Worm (Caenorhabditis elegans) whole organism, late embryonic: ENCODE data around the gene Y39A1A.18.
A peak's percentile ranks its signal among the peaks of the same experiment; 100 is the strongest.

Experiments
- C08G9.2 ChIP-seq: sonication (generic microtip); optimal IDR thresholded peaks from 2 replicates; lab custom pipeline; 2016; ENCODE audit warnings: mild to moderate bottlenecking, missing genetic modification characterization, moderate library complexity, missing compliant biosample characterization
- F13H6.1 ChIP-seq: sonication (generic microtip); optimal IDR thresholded peaks from 2 replicates; lab custom pipeline; 2016; ENCODE audit warnings: missing genetic modification characterization, missing compliant biosample characterization
- K02D7.2 ChIP-seq: sonication (generic microtip); optimal IDR thresholded peaks from 2 replicates; lab custom pipeline; 2017; ENCODE audit warnings: mild to moderate bottlenecking, missing genetic modification characterization, missing compliant biosample characterization
- ama-1 ChIP-seq: fragments of 150-350 bp; optimal IDR thresholded peaks from 2 replicates; lab custom pipeline; 2014
- ceh-19 ChIP-seq: fragments of 200-800 bp; sonication (Bioruptor generic); optimal IDR thresholded peaks from 2 replicates; lab custom pipeline; 2018; ENCODE audit warnings: mild to moderate bottlenecking, missing genetic modification characterization, missing compliant biosample characterization
- ceh-24 ChIP-seq: sonication (generic microtip); optimal IDR thresholded peaks from 2 replicates; lab custom pipeline; 2016; ENCODE audit warnings: mild to moderate bottlenecking, missing genetic modification characterization, missing compliant biosample characterization
- ceh-30 ChIP-seq: fragments of 150-350 bp; optimal IDR thresholded peaks from 2 replicates; lab custom pipeline; 2014; ENCODE audit warnings: missing biosample characterization, missing genetic modification characterization
- ceh-31 ChIP-seq: sonication (generic microtip); optimal IDR thresholded peaks from 2 replicates; lab custom pipeline; 2016; ENCODE audit warnings: missing genetic modification characterization, missing compliant biosample characterization
- ceh-9 ChIP-seq: sonication (generic microtip); optimal IDR thresholded peaks from 2 replicates; lab custom pipeline; 2016; ENCODE audit warnings: mild to moderate bottlenecking, missing genetic modification characterization, inconsistent platforms, missing compliant biosample characterization
- che-1 ChIP-seq: sonication (generic microtip); optimal IDR thresholded peaks from 2 replicates; lab custom pipeline; 2016; ENCODE audit warnings: mild to moderate bottlenecking, missing genetic modification characterization, missing compliant biosample characterization
- elt-2 ChIP-seq: sonication (generic microtip); optimal IDR thresholded peaks from 2 replicates; lab custom pipeline; 2016; ENCODE audit warnings: missing genetic modification reagents, missing genetic modification characterization, missing compliant biosample characterization
- eyg-1 ChIP-seq: sonication (generic microtip); optimal IDR thresholded peaks from 2 replicates; lab custom pipeline; 2016; ENCODE audit warnings: missing genotype, missing genetic modification characterization, missing compliant biosample characterization
- fax-1 ChIP-seq: sonication (generic microtip); optimal IDR thresholded peaks from 2 replicates; lab custom pipeline; 2016; ENCODE audit warnings: missing genotype, missing genetic modification characterization, missing compliant biosample characterization
- fkh-10 ChIP-seq: fragments of 150-350 bp; optimal IDR thresholded peaks from 2 replicates; lab custom pipeline; 2014; ENCODE audit warnings: missing biosample characterization, missing genetic modification reagents, missing genetic modification characterization
- fkh-6 ChIP-seq: sonication (generic microtip); optimal IDR thresholded peaks from 2 replicates; lab custom pipeline; 2016; ENCODE audit warnings: missing genetic modification characterization, missing compliant biosample characterization
- gmeb-2 ChIP-seq: sonication (generic microtip); optimal IDR thresholded peaks from 2 replicates; lab custom pipeline; 2016; ENCODE audit warnings: missing genetic modification characterization, inconsistent platforms, missing compliant biosample characterization
- lim-6 ChIP-seq: sonication (generic microtip); optimal IDR thresholded peaks from 2 replicates; lab custom pipeline; 2016; ENCODE audit warnings: missing genetic modification characterization, missing compliant biosample characterization
- madf-2 ChIP-seq: sonication (generic microtip); optimal IDR thresholded peaks from 2 replicates; lab custom pipeline; 2017; ENCODE audit warnings: missing genetic modification characterization, missing compliant biosample characterization
- mec-3 ChIP-seq: sonication (generic microtip); optimal IDR thresholded peaks from 2 replicates; lab custom pipeline; 2016; ENCODE audit warnings: borderline replicate concordance, missing genetic modification characterization, missing compliant biosample characterization
- nfya-1 ChIP-seq: sonication (generic microtip); optimal IDR thresholded peaks from 2 replicates; lab custom pipeline; 2017; ENCODE audit warnings: missing genetic modification characterization, mild to moderate bottlenecking, missing compliant biosample characterization, antibody characterized with exemption, moderate library complexity
- npax-4 ChIP-seq: sonication (generic microtip); optimal IDR thresholded peaks from 2 replicates; lab custom pipeline; 2016; ENCODE audit warnings: missing genetic modification characterization, missing compliant biosample characterization
- odd-2 ChIP-seq: sonication (generic microtip); optimal IDR thresholded peaks from 2 replicates; lab custom pipeline; 2017; ENCODE audit warnings: antibody characterized with exemption, mild to moderate bottlenecking, missing genetic modification characterization, missing compliant biosample characterization
- pag-3 ChIP-seq: sonication (generic microtip); optimal IDR thresholded peaks from 2 replicates; lab custom pipeline; 2016; ENCODE audit warnings: missing compliant biosample characterization, missing genetic modification characterization, borderline replicate concordance
- pat-9 ChIP-seq: fragments of 200-800 bp; sonication (Bioruptor generic); optimal IDR thresholded peaks from 2 replicates; lab custom pipeline; 2018; ENCODE audit warnings: mild to moderate bottlenecking, missing genetic modification characterization, moderate library complexity, missing compliant biosample characterization
- pha-2 ChIP-seq: sonication (generic microtip); optimal IDR thresholded peaks from 2 replicates; lab custom pipeline; 2017; ENCODE audit warnings: mild to moderate bottlenecking, missing genetic modification characterization, missing compliant biosample characterization
- pqm-1 ChIP-seq: sonication (generic microtip); optimal IDR thresholded peaks from 2 replicates; lab custom pipeline; 2016; ENCODE audit warnings: missing genetic modification characterization, missing compliant biosample characterization
- pros-1 ChIP-seq: fragments of 150-350 bp; optimal IDR thresholded peaks from 2 replicates; lab custom pipeline; 2014; ENCODE audit warnings: missing biosample characterization, missing genetic modification reagents, missing genetic modification characterization
- sdc-2 ChIP-seq: sonication (generic microtip); optimal IDR thresholded peaks from 2 replicates; lab custom pipeline; 2016; ENCODE audit warnings: missing genotype, missing genetic modification characterization, missing compliant biosample characterization
- sox-2 ChIP-seq: fragments of 200-800 bp; sonication (Bioruptor generic); IDR thresholded peaks from 2 replicates; pipeline ENCODE4 v1.3.6; 2022; ENCODE audit warnings: missing genetic modification reagents, missing genetic modification characterization, missing compliant biosample characterization
- syd-9 ChIP-seq: sonication (generic microtip); optimal IDR thresholded peaks from 2 replicates; lab custom pipeline; 2016; ENCODE audit warnings: mild to moderate bottlenecking, missing genetic modification characterization, moderate library complexity, missing compliant biosample characterization
- tbx-7 ChIP-seq: sonication (generic microtip); optimal IDR thresholded peaks from 2 replicates; lab custom pipeline; 2016; ENCODE audit warnings: missing genotype, missing genetic modification characterization, missing compliant biosample characterization
- unc-3 ChIP-seq, 2 experiments: fragments of 200-800 bp in 1 of 2; sonication (Bioruptor generic) in 1 of 2; sonication (generic microtip) in 1 of 2; conservative IDR thresholded peaks in 1 of 2; optimal IDR thresholded peaks in 1 of 2; 2 replicates each; pipeline versions ENCODE4 v1.3.6 to Lab custom; 2016 to 2022; ENCODE audit warnings: missing compliant biosample characterization in 2 of 2, missing genetic modification characterization in 2 of 2, missing genetic modification reagents in 1 of 2

Gene Y39A1A.18

DNA sequence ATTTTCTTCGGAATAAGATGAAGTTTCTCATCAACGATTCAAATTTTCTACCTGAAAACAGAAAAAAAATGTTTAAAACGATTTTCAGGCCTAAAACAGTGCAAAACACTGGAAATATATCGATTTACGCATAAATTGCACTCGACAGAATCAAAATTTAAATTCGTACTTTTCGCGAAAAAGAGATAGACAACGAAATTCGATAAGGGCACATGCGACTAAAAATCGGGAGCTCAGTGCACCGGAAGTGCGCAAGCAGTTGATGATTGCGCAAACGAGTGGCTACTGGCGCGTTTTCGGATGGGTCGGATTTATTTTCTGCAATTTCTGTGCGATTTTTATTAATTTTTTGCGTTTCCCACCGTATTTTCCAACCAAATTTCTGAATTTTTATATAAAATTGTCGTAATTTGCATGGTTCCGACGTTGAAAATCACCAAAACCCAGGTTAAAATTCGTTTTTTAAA is 12.7 kb upstream of the Y39A1A.18 start, which contains the start of the genes Y39A1A.21 and Y39A1A.22 (continued):
- TF ChIP-seq syd-9 (tag; lab: Kevin White, UChicago), result no peak

DNA sequence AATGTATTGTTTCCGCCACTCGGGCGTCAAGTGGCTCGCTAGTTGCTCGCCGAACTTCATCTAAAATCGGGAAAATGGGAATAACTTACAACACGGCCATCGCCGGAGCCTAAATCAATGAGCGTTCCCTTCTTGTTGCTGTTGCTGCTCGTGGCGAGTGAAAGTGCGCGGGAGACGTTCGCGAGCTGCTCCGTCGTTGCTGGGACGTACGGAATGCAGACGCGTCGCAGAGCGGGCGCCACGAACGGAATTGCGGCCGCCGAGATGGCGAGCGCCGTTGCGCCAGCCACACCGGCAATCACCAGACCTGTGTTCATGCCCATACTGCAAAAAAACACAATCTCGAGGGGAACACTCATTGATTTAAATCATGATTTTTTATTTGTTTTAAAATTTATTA is 12.2 kb upstream of the Y39A1A.18 start:
- no peak for TF ChIP-seq ceh-19 (GFP tag; lab: Kevin White, UChicago)
- TF ChIP-seq fax-1 (tag; lab: Kevin White, UChicago), result no peak
- TF ChIP-seq pag-3 (tag; lab: Kevin White, UChicago), result no peak
- no peak for TF ChIP-seq che-1 (tag; lab: Kevin White, UChicago)
- no peak for TF ChIP-seq odd-2 (tag; lab: Kevin White, UChicago)
- no peak for TF ChIP-seq npax-4 (tag; lab: Kevin White, UChicago)
- no peak for TF ChIP-seq fkh-10
- TF ChIP-seq ama-1 (lab: Kevin White, UChicago), result no peak
- TF ChIP-seq gmeb-2 (tag; lab: Kevin White, UChicago), result no peak

DNA sequence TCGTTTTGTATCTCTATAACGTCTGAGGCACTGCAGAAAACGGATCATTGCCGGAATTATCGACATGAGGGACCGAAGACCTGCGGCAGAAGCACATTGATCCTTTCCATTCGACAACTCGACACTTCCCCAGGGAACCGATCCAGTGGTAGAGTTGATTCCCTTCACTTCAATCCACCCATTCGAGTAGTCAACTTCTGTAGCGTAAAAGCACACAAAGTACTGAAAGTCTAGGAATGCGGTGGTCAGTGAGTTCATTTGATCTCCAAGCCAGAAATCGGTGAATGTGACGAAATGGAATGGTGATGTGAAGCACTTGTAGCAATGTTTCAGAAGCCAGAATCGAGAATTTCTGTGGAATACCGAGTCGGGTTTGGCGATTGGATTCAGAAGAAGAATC is 10.2 kb upstream of the Y39A1A.18 start:
- TF ChIP-seq ama-1 (lab: Kevin White, UChicago) (no peak), syd-9 (tag; lab: Kevin White, UChicago) (no peak), fkh-6 (tag; lab: Kevin White, UChicago) (no peak), C08G9.2 (tag; lab: Kevin White, UChicago) (no peak), mec-3 (tag; lab: Kevin White, UChicago) (no peak), ceh-30 (tag; lab: Kevin White, UChicago) (no peak), lim-6 (tag; lab: Kevin White, UChicago) (no peak), ceh-31 (tag; lab: Kevin White, UChicago) (no peak), pros-1 (no peak), pqm-1 (tag; lab: Kevin White, UChicago) (no peak), madf-2 (tag; lab: Kevin White, UChicago) (no peak), pat-9 (tag; lab: Kevin White, UChicago) (no peak), npax-4 (tag; lab: Kevin White, UChicago) (no peak), elt-2 (no peak), ceh-9 (tag; lab: Kevin White, UChicago) (no peak), fax-1 (tag; lab: Kevin White, UChicago) (no peak), ceh-24 (tag; lab: Kevin White, UChicago) (no peak)

DNA sequence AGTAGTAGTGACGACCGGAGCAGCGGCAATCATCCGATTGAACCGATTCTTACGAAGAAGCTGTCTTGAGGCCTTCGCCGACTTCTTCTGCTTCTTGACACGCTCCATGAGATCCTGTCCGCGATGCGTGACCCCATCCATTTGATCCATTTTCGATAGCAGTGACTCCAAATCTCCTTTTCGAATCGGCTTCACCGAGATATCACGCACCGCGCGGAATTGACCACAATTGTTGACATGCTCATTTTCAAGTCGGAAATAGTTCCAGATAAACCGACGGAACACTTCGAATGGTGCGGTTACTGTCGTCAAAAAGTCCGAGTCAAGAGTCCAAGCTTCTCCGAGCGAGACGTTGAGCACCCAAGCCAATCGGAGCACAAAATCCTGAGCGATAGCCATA is 9.5 kb upstream of the Y39A1A.18 start:
- TF ChIP-seq pha-2 (tag; lab: Kevin White, UChicago), result no peak
- no peak for TF ChIP-seq K02D7.2 (tag; lab: Kevin White, UChicago)
- no peak for TF ChIP-seq sdc-2 (tag; lab: Kevin White, UChicago)
- TF ChIP-seq unc-3 (GFP tag; conservative IDR thresholded peaks at IDR 0.05; lab: Robert Waterston, UW), result no peak
- TF ChIP-seq unc-3 (tag; optimal IDR thresholded peaks at IDR 0.05; lab: Kevin White, UChicago), result no peak
- TF ChIP-seq tbx-7 (tag; lab: Kevin White, UChicago), result no peak
- no peak for TF ChIP-seq sox-2
- no peak for TF ChIP-seq pat-9 (tag; lab: Kevin White, UChicago)
- TF ChIP-seq ceh-30 (tag; lab: Kevin White, UChicago), result no peak
- TF ChIP-seq F13H6.1, result no peak
- TF ChIP-seq fax-1 (tag; lab: Kevin White, UChicago), result no peak
- no peak for TF ChIP-seq eyg-1 (tag; lab: Kevin White, UChicago)

DNA sequence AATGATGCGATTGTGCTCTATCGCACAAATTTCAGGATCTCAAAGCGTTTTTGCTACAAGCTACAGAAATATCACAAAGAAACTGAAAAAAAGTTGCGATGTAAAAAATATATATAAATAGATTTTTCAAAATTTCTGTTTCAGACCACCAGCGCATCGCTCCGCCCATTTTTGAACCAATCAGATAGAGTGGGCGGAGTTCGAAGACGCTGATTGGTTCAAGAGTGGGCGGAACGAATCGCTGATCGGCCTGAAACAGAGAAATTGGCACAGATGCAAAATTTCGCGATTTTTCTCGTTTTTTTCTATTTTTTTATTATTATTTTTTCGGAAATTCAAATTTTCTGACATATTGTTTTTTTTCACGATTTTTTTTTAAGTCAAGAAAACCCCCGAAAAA is 8.5 kb upstream of the Y39A1A.18 start:
- TF ChIP-seq nfya-1 (tag; lab: Kevin White, UChicago) (peak; percentile 61), fkh-6 (tag; lab: Kevin White, UChicago) (no peak)
